Fruit fly (Drosophila melanogaster): ENCODE results near the gene abo.

Gene abo

dm6 chr2L:11010999-11011398 lies 35.9 kb upstream of the abo start, which contains the start of the genes Art8 and dUTPase (continued):
- TF ChIP-seq Ets21C (GFP tag; optimal IDR thresholded peaks at IDR 0.05) (no peak), CG34406 (GFP tag; optimal IDR thresholded peaks at IDR 0.05) (peak; percentile 40), dac (GFP tag; optimal IDR thresholded peaks at IDR 0.05) (no peak), Hr38 (GFP tag; optimal IDR thresholded peaks at IDR 0.05) (no peak), CG8319 (GFP tag; optimal IDR thresholded peaks at IDR 0.05) (peak; percentile 19), Sox102F (GFP tag; optimal IDR thresholded peaks at IDR 0.05) (no peak), CG3032 (tag; optimal IDR thresholded peaks at IDR 0.05) (peak; percentile 63), CG6792 (GFP tag; optimal IDR thresholded peaks at IDR 0.05) (peak; percentile 51), CG4318 (GFP tag; optimal IDR thresholded peaks at IDR 0.05) (no peak), lz (GFP tag; optimal IDR thresholded peaks at IDR 0.05) (peak; percentile 58), eg (GFP tag; IDR thresholded peaks at IDR 0.05) (peak; percentile 40; the same call in 1 of the 3 replicates), spab (GFP tag; optimal IDR thresholded peaks at IDR 0.05) (no peak), esn (GFP tag; optimal IDR thresholded peaks at IDR 0.05) (peak; percentile 73), CG32006 (GFP tag; optimal IDR thresholded peaks at IDR 0.05) (no peak), topi (GFP tag; optimal IDR thresholded peaks at IDR 0.05) (peak; percentile 46), Gug (GFP tag; IDR thresholded peaks at IDR 0.05) (no peak), CG11294 (GFP tag; IDR thresholded peaks at IDR 0.05) (no peak; the same call in 1 of the 2 replicates), vri (GFP tag; optimal IDR thresholded peaks at IDR 0.05) (no peak), CG7368 (GFP tag; optimal IDR thresholded peaks at IDR 0.05) (no peak), Hr4 (GFP tag; optimal IDR thresholded peaks at IDR 0.05) (no peak), ss (GFP tag; optimal IDR thresholded peaks at IDR 0.05) (no peak), CG31627 (GFP tag; optimal IDR thresholded peaks at IDR 0.05) (peak; percentile 44), CG8632 (GFP tag; optimal IDR thresholded peaks at IDR 0.05) (no peak), Blimp-1 (GFP tag; optimal IDR thresholded peaks at IDR 0.05) (no peak)

dm6 chr2L:11004674-11005045 lies 29.6 kb upstream of the abo start, which contains the start of gene Nup154:
Nup154 (plus strand) TSS chr2L:11004820.
- peak; percentile 23 for TF ChIP-seq CG6854 (GFP tag; optimal IDR thresholded peaks at IDR 0.05)
- TF ChIP-seq achi (GFP tag; optimal IDR thresholded peaks at IDR 0.05) = no peak

dm6 chr2L:11003925-11004673 lies 29.0 kb upstream of the abo start, which contains the start of gene RpL9:
RpL9 (minus strand) TSS chr2L:11004189.
- no peak for TF ChIP-seq CG16779 (tag; optimal IDR thresholded peaks at IDR 0.05)
- TF ChIP-seq CG31627 (GFP tag; optimal IDR thresholded peaks at IDR 0.05) = peak; percentile 34
- TF ChIP-seq Eip75B (GFP tag; optimal IDR thresholded peaks at IDR 0.05) = no peak
- no peak for TF ChIP-seq Sox15 (GFP tag; optimal IDR thresholded peaks at IDR 0.05)
- TF ChIP-seq ss (GFP tag; optimal IDR thresholded peaks at IDR 0.05) = no peak
- TF ChIP-seq salr (GFP tag; optimal IDR thresholded peaks at IDR 0.05) = no peak
- TF ChIP-seq CG6854 (GFP tag; optimal IDR thresholded peaks at IDR 0.05) = peak; percentile 95
- TF ChIP-seq Ets96B (tag; optimal IDR thresholded peaks at IDR 0.05) = no peak
- no peak for TF ChIP-seq Smox (GFP tag; optimal IDR thresholded peaks at IDR 0.05)
- TF ChIP-seq CG6276 (GFP tag; optimal IDR thresholded peaks at IDR 0.05) = no peak
- TF ChIP-seq vri (GFP tag; optimal IDR thresholded peaks at IDR 0.05) = no peak
- TF ChIP-seq Met (GFP tag; optimal IDR thresholded peaks at IDR 0.05) = peak; percentile 77
- TF ChIP-seq dac (GFP tag; optimal IDR thresholded peaks at IDR 0.05) = no peak
- peak; percentile 54 for TF ChIP-seq CG6792 (GFP tag; optimal IDR thresholded peaks at IDR 0.05)
- peak; percentile 29 for TF ChIP-seq CG11762 (GFP tag; optimal IDR thresholded peaks at IDR 0.05; ENCODE audit: insufficient read depth)
- TF ChIP-seq CG4318 (GFP tag; optimal IDR thresholded peaks at IDR 0.05) = no peak
- peak; percentile 35 for TF ChIP-seq CG3032 (tag; optimal IDR thresholded peaks at IDR 0.05)
- TF ChIP-seq CG8632 (GFP tag; optimal IDR thresholded peaks at IDR 0.05) = peak; percentile 71
- TF ChIP-seq Eip93F (GFP tag; optimal IDR thresholded peaks at IDR 0.05) = no peak
- no peak for TF ChIP-seq CG10631 (GFP tag; optimal IDR thresholded peaks at IDR 0.05)
- TF ChIP-seq Sox102F (GFP tag; optimal IDR thresholded peaks at IDR 0.05) = peak; percentile 75
- TF ChIP-seq CG32006 (GFP tag; optimal IDR thresholded peaks at IDR 0.05) = no peak
- TF ChIP-seq Eip78C (GFP tag) = peak; percentile 92
- no peak for TF ChIP-seq CG34406 (GFP tag; optimal IDR thresholded peaks at IDR 0.05)
- peak; percentile 34 for TF ChIP-seq Blimp-1 (GFP tag; optimal IDR thresholded peaks at IDR 0.05)
- TF ChIP-seq CG6163 (GFP tag; IDR thresholded peaks at IDR 0.05) = no peak; the same call in 2 of the 3 replicates
- TF ChIP-seq lz (GFP tag; optimal IDR thresholded peaks at IDR 0.05) = peak; percentile 71
- no peak for TF ChIP-seq CG9139 (GFP tag; optimal IDR thresholded peaks at IDR 0.05)
- no peak for TF ChIP-seq Hr38 (GFP tag; optimal IDR thresholded peaks at IDR 0.05)
- TF ChIP-seq eg (GFP tag; IDR thresholded peaks at IDR 0.05) = no peak
- no peak for TF ChIP-seq CG10669 (GFP tag; optimal IDR thresholded peaks at IDR 0.05)
- no peak for TF ChIP-seq Gug (GFP tag; IDR thresholded peaks at IDR 0.05)
- no peak for TF ChIP-seq Ets21C (GFP tag; optimal IDR thresholded peaks at IDR 0.05)
- TF ChIP-seq CG7368 (GFP tag; optimal IDR thresholded peaks at IDR 0.05) = peak; percentile 63
- peak; percentile 59 for TF ChIP-seq acj6 (GFP tag; optimal IDR thresholded peaks at IDR 0.05)
- no peak for TF ChIP-seq CG1621 (tag; optimal IDR thresholded peaks at IDR 0.05)
- TF ChIP-seq CG8319 (GFP tag; optimal IDR thresholded peaks at IDR 0.05) = peak; percentile 44

Data from whole organism, prepupa.